Worm (Caenorhabditis elegans) whole organism, L4 larva: ENCODE measurements around the gene B0024.15.

Experiments
- attf-4 ChIP-seq: sonication (generic microtip); optimal IDR thresholded peaks from 3 replicates; lab custom pipeline; 2017; ENCODE audit warnings: missing biosample characterization, missing genetic modification characterization
- egl-43 ChIP-seq: fragments of 200-800 bp; sonication (Bioruptor generic); IDR thresholded peaks from 2 replicates; pipeline ENCODE4 v1.3.6; 2022; ENCODE audit warnings: missing genetic modification reagents, missing genetic modification characterization, missing compliant biosample characterization
- jun-1 ChIP-seq: fragments of 150-350 bp; optimal IDR thresholded peaks from 2 replicates; lab custom pipeline; 2014; ENCODE audit warnings: missing biosample characterization, missing genetic modification reagents, missing genetic modification characterization
- lsy-2 ChIP-seq, 2 experiments: fragments of 150-350 bp in 1 of 2; sonication (generic microtip) in 1 of 2; optimal IDR thresholded peaks; 2 replicates each; lab custom pipeline; 2014 to 2017; ENCODE audit warnings: missing biosample characterization in 2 of 2, missing genetic modification characterization in 2 of 2
- nhr-11 ChIP-seq: fragments of 150-350 bp; optimal IDR thresholded peaks from 2 replicates; lab custom pipeline; 2014; ENCODE audit warnings: missing biosample characterization, missing genetic modification characterization
- nhr-237 ChIP-seq: sonication (generic microtip); optimal IDR thresholded peaks from 2 replicates; lab custom pipeline; 2017; ENCODE audit warnings: missing biosample characterization, missing genetic modification characterization
- nhr-77 ChIP-seq: fragments of 150-350 bp; optimal IDR thresholded peaks from 2 replicates; lab custom pipeline; 2014; ENCODE audit warnings: missing biosample characterization, missing genetic modification characterization
- pqm-1 ChIP-seq: sonication (generic microtip); optimal IDR thresholded peaks from 2 replicates; lab custom pipeline; 2017; ENCODE audit warnings: missing biosample characterization, missing genetic modification characterization
- snpc-4 ChIP-seq: fragments of 150-350 bp; optimal IDR thresholded peaks from 2 replicates; lab custom pipeline; 2014; ENCODE audit warnings: missing biosample characterization, missing genetic modification characterization
- unc-62 ChIP-seq, 3 experiments: fragments of 150-350 bp in 1 of 3; sonication (generic microtip); optimal IDR thresholded peaks in 2 of 3; peaks in 1 of 3; 1 replicate in 1 of 3; 2 replicates in 2 of 3; lab custom pipeline; 2014 to 2017; ENCODE audit warnings: missing biosample characterization in 3 of 3, missing genetic modification characterization in 3 of 3, missing genetic modification reagents in 3 of 3, missing genotype in 1 of 3
- zip-11 ChIP-seq: fragments of 200-800 bp; sonication (Bioruptor generic); IDR thresholded peaks from 2 replicates; pipeline ENCODE4 v1.3.6; 2022; ENCODE audit warnings: missing genetic modification characterization, missing compliant biosample characterization
- ztf-11 ChIP-seq: fragments of 150-350 bp; optimal IDR thresholded peaks from 2 replicates; lab custom pipeline; 2014; ENCODE audit warnings: missing biosample characterization, missing genetic modification characterization

- TF ChIP-seq egl-43 (GFP tag; lab: Robert Waterston, UW) = no peak
- TF ChIP-seq ztf-11 (tag; lab: Kevin White, UChicago) = no peak
- TF ChIP-seq pqm-1 (tag; lab: Kevin White, UChicago) = no peak
- no peak for TF ChIP-seq lsy-2 (tag; optimal IDR thresholded peaks at IDR 0.05; lab: Kevin White, UChicago)
- TF ChIP-seq nhr-237 (tag; lab: Kevin White, UChicago) = no peak
- no peak for TF ChIP-seq nhr-11
- no peak for TF ChIP-seq snpc-4 (tag; lab: Kevin White, UChicago)
- no peak for TF ChIP-seq unc-62 (GFP tag; optimal IDR thresholded peaks at IDR 0.05 in 1 of 2; lab: Kevin White, UChicago)
- no peak for TF ChIP-seq unc-62 (tag; optimal IDR thresholded peaks at IDR 0.05; lab: Kevin White, UChicago)
- no peak for TF ChIP-seq attf-4
- TF ChIP-seq nhr-77 = no peak
- no peak for TF ChIP-seq jun-1
- TF ChIP-seq zip-11 = no peak
These were observed 14.2 kb upstream of the B0024.15 start, which contains the start of gene Y22F5A.11 for ce11 chrV:10275619-10276018.
